Worm (Caenorhabditis elegans) whole organism, L4/young adult: Measurements from ENCODE around the gene pitr-2.

Source experiments
- W03F9.2 ChIP-seq: fragments of 150-350 bp; optimal IDR thresholded peaks from 2 replicates; lab custom pipeline; 2014; ENCODE audit warnings: missing biosample characterization, missing genetic modification characterization
- dao-5 ChIP-seq: sonication (generic microtip); optimal IDR thresholded peaks from 2 replicates; lab custom pipeline; 2016; ENCODE audit warnings: missing genotype, missing genetic modification characterization, moderate library complexity, missing compliant biosample characterization

ce11 chrV:9096674-9097073 lies 40.8 kb downstream of the pitr-2 start:
- TF ChIP-seq W03F9.2 (tag; lab: Kevin White, UChicago) (no peak), dao-5 (tag; lab: Kevin White, UChicago) (no peak)
